Worm (Caenorhabditis elegans) whole organism, L1 larva: ENCODE measurements around the gene rpl-10.

Source experiments
- C04F5.9 ChIP-seq: sonication (generic microtip); optimal IDR thresholded peaks from 2 replicates; lab custom pipeline; 2016; ENCODE audit warnings: missing genetic modification characterization, missing compliant biosample characterization
- C16A3.4 ChIP-seq: fragments of 150-350 bp; optimal IDR thresholded peaks from 2 replicates; lab custom pipeline; 2014; ENCODE audit warnings: missing biosample characterization, missing genetic modification characterization
- Y116A8C.19 ChIP-seq: sonication (generic microtip); optimal IDR thresholded peaks from 2 replicates; lab custom pipeline; 2016; ENCODE audit warnings: missing compliant biosample characterization, missing genetic modification characterization, borderline replicate concordance
- aha-1 ChIP-seq: fragments of 150-350 bp; optimal IDR thresholded peaks from 2 replicates; lab custom pipeline; 2014; ENCODE audit warnings: missing biosample characterization, missing genetic modification characterization
- alr-1 ChIP-seq: fragments of 200-800 bp; sonication (Bioruptor generic); optimal IDR thresholded peaks from 2 replicates; lab custom pipeline; 2018; ENCODE audit warnings: borderline replicate concordance, mild to moderate bottlenecking, missing genetic modification characterization, missing compliant biosample characterization
- aly-2 ChIP-seq: fragments of 150-350 bp; optimal IDR thresholded peaks from 2 replicates; lab custom pipeline; 2014; ENCODE audit warnings: missing biosample characterization, missing genetic modification characterization
- blmp-1 ChIP-seq: fragments of 150-350 bp; optimal IDR thresholded peaks from 2 replicates; lab custom pipeline; 2014; ENCODE audit warnings: missing biosample characterization, missing genetic modification characterization
- ceh-63 ChIP-seq: fragments of 200-800 bp; sonication (Bioruptor generic); optimal IDR thresholded peaks from 2 replicates; lab custom pipeline; 2018; ENCODE audit warnings: mild to moderate bottlenecking, missing genetic modification characterization, missing compliant biosample characterization
- ceh-8 ChIP-seq: fragments of 200-800 bp; sonication (Bioruptor generic); optimal IDR thresholded peaks from 2 replicates; lab custom pipeline; 2018; ENCODE audit warnings: mild to moderate bottlenecking, missing genetic modification characterization, moderate library complexity, missing compliant biosample characterization
- ceh-82 ChIP-seq, 3 experiments: fragments of 150-350 bp in 1 of 3; sonication (generic microtip) in 2 of 3; optimal IDR thresholded peaks; 2 replicates each; lab custom pipeline; 2014 to 2017; ENCODE audit warnings: missing biosample characterization in 3 of 3, missing genetic modification characterization in 3 of 3
- dpl-1 ChIP-seq, 3 experiments: fragments of 150-350 bp in 2 of 3; sonication (generic microtip) in 1 of 3; optimal IDR thresholded peaks; 2 replicates each; lab custom pipeline; 2014 to 2017; ENCODE audit warnings: missing biosample characterization in 3 of 3, missing genetic modification characterization in 3 of 3, missing genetic modification reagents in 3 of 3
- dsc-1 ChIP-seq: sonication (generic microtip); optimal IDR thresholded peaks from 2 replicates; lab custom pipeline; 2016; ENCODE audit warnings: mild to moderate bottlenecking, missing genetic modification characterization, missing compliant biosample characterization
- efl-1 ChIP-seq, 4 experiments: fragments of 150-350 bp; optimal IDR thresholded peaks in 3 of 4; peaks in 1 of 4; 1 replicate in 1 of 4; 2 replicates in 3 of 4; lab custom pipeline; 2014; ENCODE audit warnings: missing biosample characterization in 2 of 4, missing genetic modification characterization in 2 of 4, missing genetic modification reagents in 2 of 4
- efl-3 ChIP-seq: fragments of 200-800 bp; sonication (Bioruptor generic); optimal IDR thresholded peaks from 2 replicates; lab custom pipeline; 2018; ENCODE audit warnings: mild to moderate bottlenecking, missing genetic modification characterization, missing compliant biosample characterization
- ets-5 ChIP-seq: fragments of 200-800 bp; sonication (Bioruptor generic); IDR thresholded peaks from 2 replicates; pipeline ENCODE4 v1.3.6; 2022; ENCODE audit warnings: missing genetic modification characterization, missing compliant biosample characterization
- hlh-17 ChIP-seq: fragments of 200-800 bp; sonication (Bioruptor generic); optimal IDR thresholded peaks from 2 replicates; lab custom pipeline; 2018; ENCODE audit warnings: missing genetic modification characterization, mild to moderate bottlenecking, missing compliant biosample characterization, moderate library complexity, borderline replicate concordance
- hlh-4 ChIP-seq: sonication (generic microtip); optimal IDR thresholded peaks from 2 replicates; lab custom pipeline; 2016; ENCODE audit warnings: mild to moderate bottlenecking, missing genetic modification characterization, missing compliant biosample characterization
- hpl-2 ChIP-seq: fragments of 150-350 bp; optimal IDR thresholded peaks from 2 replicates; lab custom pipeline; 2014; ENCODE audit warnings: missing biosample characterization, missing genetic modification reagents, missing genetic modification characterization
- isw-1 ChIP-seq: fragments of 200-800 bp; sonication (Bioruptor generic); IDR thresholded peaks from 2 replicates; pipeline ENCODE4 v1.3.6; 2022; ENCODE audit warnings: missing genetic modification characterization, missing compliant biosample characterization
- lin-13 ChIP-seq: fragments of 150-350 bp; optimal IDR thresholded peaks from 2 replicates; lab custom pipeline; 2014; ENCODE audit warnings: missing biosample characterization, missing genetic modification reagents, missing genetic modification characterization
- lin-14 ChIP-seq: fragments of 200-800 bp; sonication (Bioruptor generic); optimal IDR thresholded peaks from 2 replicates; lab custom pipeline; 2018; ENCODE audit warnings: mild to moderate bottlenecking, missing genetic modification characterization, moderate library complexity, missing compliant biosample characterization
- lin-15B ChIP-seq: fragments of 150-350 bp; sonication (generic microtip); optimal IDR thresholded peaks from 3 replicates; lab custom pipeline; 2014; ENCODE audit warnings: missing biosample characterization, missing genetic modification characterization
- lin-39 ChIP-seq: fragments of 150-350 bp; optimal IDR thresholded peaks from 2 replicates; lab custom pipeline; 2014; ENCODE audit warnings: missing biosample characterization, missing genetic modification reagents, missing genetic modification characterization
- mab-9 ChIP-seq: fragments of 200-800 bp; sonication (Bioruptor generic); IDR thresholded peaks from 2 replicates; pipeline ENCODE4 v1.3.6; 2022; ENCODE audit warnings: missing genetic modification reagents, missing genetic modification characterization, missing compliant biosample characterization
- mef-2 ChIP-seq: fragments of 150-350 bp; optimal IDR thresholded peaks from 2 replicates; lab custom pipeline; 2014; ENCODE audit warnings: missing biosample characterization, missing genetic modification characterization
- mep-1 ChIP-seq: fragments of 150-350 bp; optimal IDR thresholded peaks from 2 replicates; lab custom pipeline; 2014; ENCODE audit warnings: missing biosample characterization, missing genetic modification characterization
- nhr-19 ChIP-seq: fragments of 200-800 bp; sonication (Bioruptor generic); conservative IDR thresholded peaks from 2 replicates; pipeline ENCODE4 v1.3.6; 2022; ENCODE audit warnings: missing genetic modification characterization, missing compliant biosample characterization
- nhr-20 ChIP-seq: sonication (generic microtip); optimal IDR thresholded peaks from 2 replicates; lab custom pipeline; 2016; ENCODE audit warnings: mild to moderate bottlenecking, missing genetic modification characterization, missing compliant biosample characterization
- nhr-237 ChIP-seq: fragments of 150-350 bp; optimal IDR thresholded peaks from 2 replicates; lab custom pipeline; 2014; ENCODE audit warnings: missing biosample characterization, missing genetic modification characterization
- nhr-28 ChIP-seq: fragments of 150-350 bp; optimal IDR thresholded peaks from 2 replicates; lab custom pipeline; 2014; ENCODE audit warnings: missing biosample characterization, missing genetic modification characterization
- nhr-71 ChIP-seq: sonication (generic microtip); optimal IDR thresholded peaks from 2 replicates; lab custom pipeline; 2016; ENCODE audit warnings: mild to moderate bottlenecking, missing genetic modification characterization, moderate library complexity, missing compliant biosample characterization
- nhr-76 ChIP-seq: sonication (generic microtip); optimal IDR thresholded peaks from 2 replicates; lab custom pipeline; 2017; ENCODE audit warnings: missing biosample characterization, missing genetic modification characterization
- nhr-77 ChIP-seq: fragments of 150-350 bp; optimal IDR thresholded peaks from 2 replicates; lab custom pipeline; 2014; ENCODE audit warnings: missing biosample characterization, missing genetic modification characterization
- nhr-85 ChIP-seq: sonication (generic microtip); peaks from one replicate; lab custom pipeline; 2016; ENCODE audit warnings: missing genetic modification characterization, inconsistent platforms, missing compliant biosample characterization
- pag-3 ChIP-seq: sonication (generic microtip); optimal IDR thresholded peaks from 2 replicates; lab custom pipeline; 2017; ENCODE audit warnings: missing genetic modification characterization, mild to moderate bottlenecking, missing compliant biosample characterization, antibody characterized with exemption, borderline replicate concordance; ENCODE audit not compliant: insufficient read depth
- rnt-1 ChIP-seq: sonication (generic microtip); optimal IDR thresholded peaks from 2 replicates; lab custom pipeline; 2016; ENCODE audit warnings: mild to moderate bottlenecking, missing genetic modification characterization, moderate library complexity, missing compliant biosample characterization
- skn-1 ChIP-seq: fragments of 150-350 bp; optimal IDR thresholded peaks from 2 replicates; lab custom pipeline; 2014; ENCODE audit warnings: missing biosample characterization, missing genetic modification characterization
- snpc-4 ChIP-seq: fragments of 150-350 bp; optimal IDR thresholded peaks from 2 replicates; lab custom pipeline; 2014; ENCODE audit warnings: missing biosample characterization, missing genetic modification characterization
- snu-23 ChIP-seq: sonication (generic microtip); optimal IDR thresholded peaks from 2 replicates; lab custom pipeline; 2016; ENCODE audit warnings: missing genetic modification characterization, missing compliant biosample characterization
- sptf-1 ChIP-seq: fragments of 150-350 bp; optimal IDR thresholded peaks from 2 replicates; lab custom pipeline; 2014; ENCODE audit warnings: missing biosample characterization, missing genetic modification characterization
- sup-37 ChIP-seq: fragments of 200-800 bp; sonication (Bioruptor generic); optimal IDR thresholded peaks from 2 replicates; lab custom pipeline; 2018; ENCODE audit warnings: mild to moderate bottlenecking, missing genetic modification characterization, missing compliant biosample characterization
- tbx-2 ChIP-seq: sonication (generic microtip); optimal IDR thresholded peaks from 2 replicates; lab custom pipeline; 2016; ENCODE audit warnings: missing genetic modification characterization, missing compliant biosample characterization
- tlp-1 ChIP-seq: fragments of 150-350 bp; optimal IDR thresholded peaks from 2 replicates; lab custom pipeline; 2014; ENCODE audit warnings: missing biosample characterization, missing genetic modification characterization
- unc-130 ChIP-seq: fragments of 150-350 bp; optimal IDR thresholded peaks from 2 replicates; lab custom pipeline; 2017; ENCODE audit warnings: missing biosample characterization, missing genetic modification characterization, inconsistent platforms
- unc-30 ChIP-seq: sonication (generic microtip); optimal IDR thresholded peaks from 2 replicates; lab custom pipeline; 2017; ENCODE audit warnings: missing biosample characterization, missing genetic modification characterization
- unc-62 ChIP-seq: fragments of 150-350 bp; optimal IDR thresholded peaks from 2 replicates; lab custom pipeline; 2014; ENCODE audit warnings: missing biosample characterization, missing genetic modification reagents, missing genetic modification characterization
- unc-86 ChIP-seq: sonication (generic microtip); optimal IDR thresholded peaks from 2 replicates; lab custom pipeline; 2016; ENCODE audit warnings: missing genetic modification characterization, missing compliant biosample characterization
- vab-15 ChIP-seq: sonication (generic microtip); optimal IDR thresholded peaks from 2 replicates; lab custom pipeline; 2017; ENCODE audit warnings: missing genotype, mild to moderate bottlenecking, missing genetic modification characterization, missing compliant biosample characterization
- xbp-1 ChIP-seq: sonication (generic microtip); optimal IDR thresholded peaks from 2 replicates; lab custom pipeline; 2016; ENCODE audit warnings: missing genetic modification characterization, missing compliant biosample characterization
- zip-4 ChIP-seq: fragments of 200-800 bp; sonication (Bioruptor generic); optimal IDR thresholded peaks from 2 replicates; lab custom pipeline; 2018; ENCODE audit warnings: mild to moderate bottlenecking, missing genetic modification characterization, moderate library complexity, missing compliant biosample characterization
- ztf-4 ChIP-seq: fragments of 150-350 bp; optimal IDR thresholded peaks from 2 replicates; lab custom pipeline; 2014; ENCODE audit warnings: missing biosample characterization, missing genetic modification characterization

The rpl-10 gene

DNA sequence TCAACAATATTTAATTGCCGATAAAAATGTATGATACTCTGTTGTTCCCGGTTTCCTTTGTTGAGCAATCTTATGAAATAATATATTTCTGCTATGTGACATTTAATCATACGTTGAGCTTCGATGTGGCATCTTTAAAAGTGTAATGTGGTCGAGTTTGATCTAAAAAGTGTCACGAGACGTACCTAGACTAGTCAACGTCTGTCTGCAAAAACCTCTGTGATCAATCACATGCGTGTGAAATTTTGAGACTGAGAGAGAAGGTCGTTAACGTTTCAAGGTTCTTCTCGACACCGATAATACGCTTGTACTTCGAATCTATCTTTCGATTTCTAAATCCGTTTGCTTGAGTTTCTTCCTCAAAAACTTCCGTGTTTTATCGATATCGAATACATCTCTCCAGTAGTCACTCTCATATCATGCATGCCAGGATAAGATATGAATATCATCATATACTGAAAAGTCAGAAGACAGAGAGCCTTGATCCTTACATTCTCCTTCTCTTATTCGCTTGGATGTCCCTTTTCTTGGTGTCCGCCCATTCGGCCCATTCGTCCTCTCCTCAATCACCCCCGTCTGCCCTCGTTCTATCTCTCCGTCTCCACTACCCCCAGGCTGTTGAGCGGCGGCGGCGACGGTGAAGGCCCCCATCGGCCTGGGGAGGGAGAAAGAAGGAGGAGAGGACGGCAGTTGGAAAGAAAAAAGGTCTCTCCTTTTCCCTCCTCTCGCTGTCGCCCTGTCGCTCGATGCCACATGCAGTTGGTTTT, 15.2 kb upstream of the rpl-10 start (continued):
- TF ChIP-seq nhr-237 (tag; lab: Kevin White, UChicago) (no peak), tlp-1 (no peak), skn-1 (tag; lab: Kevin White, UChicago) (peak; percentile 43), nhr-76 (no peak), ceh-8 (peak; percentile 42), tbx-2 (tag; lab: Kevin White, UChicago) (peak; percentile 50), sptf-1 (no peak), unc-86 (tag; lab: Kevin White, UChicago) (peak; percentile 3), zip-4 (GFP tag; lab: Kevin White, UChicago) (no peak), isw-1 (GFP tag; lab: Robert Waterston, UW) (no peak), aly-2 (no peak), ceh-63 (GFP tag; lab: Kevin White, UChicago) (no peak), mef-2 (tag; lab: Kevin White, UChicago) (no peak), lin-14 (GFP tag; lab: Kevin White, UChicago) (peak; percentile 82), hpl-2 (no peak), dsc-1 (tag; lab: Kevin White, UChicago) (peak; percentile 15), xbp-1 (tag; lab: Kevin White, UChicago) (peak; percentile 72), nhr-28 (tag; lab: Kevin White, UChicago) (no peak), ztf-4 (tag; lab: Kevin White, UChicago) (peak; percentile 57), snpc-4 (tag; lab: Kevin White, UChicago) (no peak), alr-1 (tag; lab: Kevin White, UChicago) (no peak), hlh-17 (GFP tag; lab: Kevin White, UChicago) (no peak), mab-9 (GFP tag; lab: Robert Waterston, UW) (no peak), efl-3 (GFP tag; lab: Kevin White, UChicago) (no peak), lin-13 (no peak), nhr-71 (tag; lab: Kevin White, UChicago) (peak; percentile 93), sup-37 (GFP tag; lab: Kevin White, UChicago) (no peak), pag-3 (tag; lab: Kevin White, UChicago) (peak; percentile 81), rnt-1 (peak; percentile 78), blmp-1 (peak; percentile 55), efl-1 (optimal IDR thresholded peaks at IDR 0.05; lab: Kevin White, UChicago) (peak; percentile 6 to 33), efl-1 (GFP tag; optimal IDR thresholded peaks at IDR 0.05 in 1 of 2; lab: Kevin White, UChicago) (peak; percentile 12 to 58), unc-62 (GFP tag; lab: Kevin White, UChicago) (no peak), hlh-4 (tag; lab: Kevin White, UChicago) (no peak), nhr-20 (tag; lab: Kevin White, UChicago) (peak; percentile 92), C16A3.4 (tag; lab: Kevin White, UChicago) (peak; percentile 29), unc-30 (tag; lab: Kevin White, UChicago) (no peak), aha-1 (peak; percentile 22), mep-1 (tag; lab: Kevin White, UChicago) (peak; percentile 21), nhr-85 (tag; lab: Kevin White, UChicago) (peak; percentile 92), snu-23 (GFP tag; lab: Kevin White, UChicago) (peak; percentile 87), dpl-1 (GFP tag; optimal IDR thresholded peaks at IDR 0.05; lab: Kevin White, UChicago) (peak; percentile 0 to 53 (median 17)), unc-130 (tag; lab: Kevin White, UChicago) (peak; percentile 90), ets-5 (GFP tag; lab: Robert Waterston, UW) (no peak), Y116A8C.19 (tag; lab: Kevin White, UChicago) (no peak), nhr-19 (peak; percentile 76), vab-15 (no peak), lin-39 (tag; lab: Kevin White, UChicago) (peak; percentile 56), C04F5.9 (tag; lab: Kevin White, UChicago) (no peak), ceh-82 (tag; optimal IDR thresholded peaks at IDR 0.05; lab: Kevin White, UChicago) (peak in 2 of 3 experiments; percentile 39 to 41), nhr-77 (tag; lab: Kevin White, UChicago) (no peak), lin-15B (tag; lab: Kevin White, UChicago) (peak; percentile 14)
